Worm (Caenorhabditis elegans): ENCODE data around the gene metl-18.

DNA sequence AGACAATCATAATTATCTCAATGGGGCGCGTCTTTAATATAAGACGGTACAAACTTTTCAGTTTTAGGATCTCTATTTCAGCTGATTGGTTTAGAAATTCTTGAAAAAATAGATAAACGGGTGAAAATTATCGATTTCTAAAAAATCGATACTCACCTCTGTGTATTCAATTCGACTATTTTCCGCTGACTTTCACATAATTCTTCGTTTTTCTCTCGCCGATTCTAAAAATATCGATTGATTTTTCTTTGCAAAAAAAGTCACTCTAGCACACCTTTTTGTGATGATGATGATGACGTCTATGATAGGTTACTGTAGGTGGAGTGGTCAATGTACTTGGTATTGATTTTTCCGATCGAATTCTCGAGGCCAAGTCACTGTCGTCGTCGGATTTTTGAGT is 4.2 kb downstream of the metl-18 start:
- no peak for TF ChIP-seq hlh-30 (tag; optimal IDR thresholded peaks at IDR 0.05; ENCODE audit: insufficient read depth)
- TF ChIP-seq unc-42 (tag; optimal IDR thresholded peaks at IDR 0.05): no peak
- no peak for TF ChIP-seq nhr-11 (tag; optimal IDR thresholded peaks at IDR 0.05)
- TF ChIP-seq ahr-1 (tag; optimal IDR thresholded peaks at IDR 0.05): no peak
- no peak for TF ChIP-seq rnt-1 (tag; optimal IDR thresholded peaks at IDR 0.05)
- no peak for TF ChIP-seq ceh-22 (tag; optimal IDR thresholded peaks at IDR 0.05)
- TF ChIP-seq pag-3 (tag; optimal IDR thresholded peaks at IDR 0.05; ENCODE audit: borderline replicate concordance): no peak
- TF ChIP-seq mec-3 (tag; optimal IDR thresholded peaks at IDR 0.05; ENCODE audit: borderline replicate concordance): no peak
- no peak for TF ChIP-seq pat-9 (tag; optimal IDR thresholded peaks at IDR 0.05)
- TF ChIP-seq K09A11.1 (tag; optimal IDR thresholded peaks at IDR 0.05; ENCODE audit: insufficient read depth): no peak
- TF ChIP-seq unc-55 (GFP tag; optimal IDR thresholded peaks at IDR 0.05): no peak
- TF ChIP-seq ceh-2 (tag; optimal IDR thresholded peaks at IDR 0.05): no peak
- no peak for TF ChIP-seq syd-9 (tag; optimal IDR thresholded peaks at IDR 0.05)
